Worm (Caenorhabditis elegans) whole organism, L1 larva: ENCODE data around the gene F13D12.5.

ENCODE experiments used
- C04F5.9 ChIP-seq: sonication (generic microtip); optimal IDR thresholded peaks from 2 replicates; lab custom pipeline; 2016; ENCODE audit warnings: missing genetic modification characterization, missing compliant biosample characterization
- C16A3.4 ChIP-seq: fragments of 150-350 bp; optimal IDR thresholded peaks from 2 replicates; lab custom pipeline; 2014; ENCODE audit warnings: missing biosample characterization, missing genetic modification characterization
- C34B4.2 ChIP-seq: sonication (generic microtip); optimal IDR thresholded peaks from 2 replicates; lab custom pipeline; 2017; ENCODE audit warnings: mild to moderate bottlenecking, missing genetic modification characterization, missing compliant biosample characterization
- F16B12.6 ChIP-seq: fragments of 150-350 bp; optimal IDR thresholded peaks from 2 replicates; lab custom pipeline; 2014; ENCODE audit warnings: missing biosample characterization, missing genetic modification characterization
- alr-1 ChIP-seq: fragments of 200-800 bp; sonication (Bioruptor generic); optimal IDR thresholded peaks from 2 replicates; lab custom pipeline; 2018; ENCODE audit warnings: borderline replicate concordance, mild to moderate bottlenecking, missing genetic modification characterization, missing compliant biosample characterization
- ama-1 ChIP-seq: fragments of 150-350 bp; optimal IDR thresholded peaks from 2 replicates; lab custom pipeline; 2014
- blmp-1 ChIP-seq: fragments of 150-350 bp; optimal IDR thresholded peaks from 2 replicates; lab custom pipeline; 2014; ENCODE audit warnings: missing biosample characterization, missing genetic modification characterization
- ceh-63 ChIP-seq: fragments of 200-800 bp; sonication (Bioruptor generic); optimal IDR thresholded peaks from 2 replicates; lab custom pipeline; 2018; ENCODE audit warnings: mild to moderate bottlenecking, missing genetic modification characterization, missing compliant biosample characterization
- ceh-8 ChIP-seq: fragments of 200-800 bp; sonication (Bioruptor generic); optimal IDR thresholded peaks from 2 replicates; lab custom pipeline; 2018; ENCODE audit warnings: mild to moderate bottlenecking, missing genetic modification characterization, moderate library complexity, missing compliant biosample characterization
- ceh-88 ChIP-seq: fragments of 200-800 bp; sonication (Bioruptor generic); IDR thresholded peaks from 2 replicates; pipeline ENCODE4 v1.3.6; 2022; ENCODE audit warnings: missing genetic modification characterization, missing compliant biosample characterization
- ceh-90 ChIP-seq: sonication (generic microtip); optimal IDR thresholded peaks from 2 replicates; lab custom pipeline; 2016; ENCODE audit warnings: missing genetic modification characterization, missing compliant biosample characterization
- efl-1 ChIP-seq, 4 experiments: fragments of 150-350 bp; optimal IDR thresholded peaks in 3 of 4; peaks in 1 of 4; 1 replicate in 1 of 4; 2 replicates in 3 of 4; lab custom pipeline; 2014; ENCODE audit warnings: missing biosample characterization in 2 of 4, missing genetic modification characterization in 2 of 4, missing genetic modification reagents in 2 of 4
- efl-3 ChIP-seq: fragments of 200-800 bp; sonication (Bioruptor generic); optimal IDR thresholded peaks from 2 replicates; lab custom pipeline; 2018; ENCODE audit warnings: mild to moderate bottlenecking, missing genetic modification characterization, missing compliant biosample characterization
- egl-27 ChIP-seq, 2 experiments: fragments of 150-350 bp in 1 of 2; sonication (generic microtip); optimal IDR thresholded peaks; 3 replicates each; lab custom pipeline; 2017 to 2018; ENCODE audit warnings: missing biosample characterization in 2 of 2, missing genetic modification characterization in 2 of 2, missing genetic modification reagents in 2 of 2
- elt-2 ChIP-seq: sonication (generic microtip); optimal IDR thresholded peaks from 2 replicates; lab custom pipeline; 2016; ENCODE audit warnings: missing genetic modification characterization, mild to moderate bottlenecking, inconsistent platforms, missing compliant biosample characterization, missing genetic modification reagents
- fkh-4 ChIP-seq: sonication (generic microtip); optimal IDR thresholded peaks from 2 replicates; lab custom pipeline; 2016; ENCODE audit warnings: missing compliant biosample characterization, missing genetic modification characterization, borderline replicate concordance
- fkh-8 ChIP-seq: sonication (generic microtip); optimal IDR thresholded peaks from 2 replicates; lab custom pipeline; 2016; ENCODE audit warnings: mild to moderate bottlenecking, missing genetic modification characterization, missing compliant biosample characterization
- fos-1 ChIP-seq: fragments of 150-350 bp; optimal IDR thresholded peaks from 2 replicates; lab custom pipeline; 2014; ENCODE audit warnings: missing biosample characterization, missing genetic modification characterization
- grh-1 ChIP-seq: fragments of 200-800 bp; sonication (Bioruptor generic); IDR thresholded peaks from 2 replicates; pipeline ENCODE4 v1.3.6; 2022; ENCODE audit warnings: missing genetic modification reagents, missing genetic modification characterization, missing compliant biosample characterization
- hlh-17 ChIP-seq: fragments of 200-800 bp; sonication (Bioruptor generic); optimal IDR thresholded peaks from 2 replicates; lab custom pipeline; 2018; ENCODE audit warnings: missing genetic modification characterization, mild to moderate bottlenecking, missing compliant biosample characterization, moderate library complexity, borderline replicate concordance
- hpl-2 ChIP-seq: fragments of 150-350 bp; optimal IDR thresholded peaks from 2 replicates; lab custom pipeline; 2014; ENCODE audit warnings: missing biosample characterization, missing genetic modification reagents, missing genetic modification characterization
- lin-13 ChIP-seq: fragments of 150-350 bp; optimal IDR thresholded peaks from 2 replicates; lab custom pipeline; 2014; ENCODE audit warnings: missing biosample characterization, missing genetic modification reagents, missing genetic modification characterization
- lin-14 ChIP-seq: fragments of 200-800 bp; sonication (Bioruptor generic); optimal IDR thresholded peaks from 2 replicates; lab custom pipeline; 2018; ENCODE audit warnings: mild to moderate bottlenecking, missing genetic modification characterization, moderate library complexity, missing compliant biosample characterization
- lin-15B ChIP-seq: fragments of 150-350 bp; sonication (generic microtip); optimal IDR thresholded peaks from 3 replicates; lab custom pipeline; 2014; ENCODE audit warnings: missing biosample characterization, missing genetic modification characterization
- lin-39 ChIP-seq: fragments of 150-350 bp; optimal IDR thresholded peaks from 2 replicates; lab custom pipeline; 2014; ENCODE audit warnings: missing biosample characterization, missing genetic modification reagents, missing genetic modification characterization
- lir-3 ChIP-seq: sonication (generic microtip); optimal IDR thresholded peaks from 2 replicates; lab custom pipeline; 2016; ENCODE audit warnings: mild to moderate bottlenecking, missing genetic modification characterization, moderate library complexity, missing compliant biosample characterization; ENCODE audit not compliant: poor library complexity
- lsy-2 ChIP-seq, 2 experiments: fragments of 150-350 bp; optimal IDR thresholded peaks; 2 replicates each; lab custom pipeline; 2014; ENCODE audit warnings: missing biosample characterization in 2 of 2, missing genetic modification characterization in 2 of 2
- mdl-1 ChIP-seq, 2 experiments: fragments of 150-350 bp; optimal IDR thresholded peaks; 2 replicates each; lab custom pipeline; 2014 to 2017; ENCODE audit warnings: missing biosample characterization in 2 of 2, missing genetic modification characterization in 2 of 2, inconsistent platforms in 1 of 2
- mep-1 ChIP-seq: fragments of 150-350 bp; optimal IDR thresholded peaks from 2 replicates; lab custom pipeline; 2014; ENCODE audit warnings: missing biosample characterization, missing genetic modification characterization
- nhr-12 ChIP-seq: sonication (generic microtip); optimal IDR thresholded peaks from 2 replicates; lab custom pipeline; 2017; ENCODE audit warnings: missing biosample characterization, missing genetic modification characterization
- nhr-237 ChIP-seq: fragments of 150-350 bp; optimal IDR thresholded peaks from 2 replicates; lab custom pipeline; 2014; ENCODE audit warnings: missing biosample characterization, missing genetic modification characterization
- nhr-28 ChIP-seq: fragments of 150-350 bp; optimal IDR thresholded peaks from 2 replicates; lab custom pipeline; 2014; ENCODE audit warnings: missing biosample characterization, missing genetic modification characterization
- nhr-47 ChIP-seq: sonication (generic microtip); optimal IDR thresholded peaks from 2 replicates; lab custom pipeline; 2016; ENCODE audit warnings: mild to moderate bottlenecking, missing genetic modification characterization, moderate library complexity, missing compliant biosample characterization
- nhr-71 ChIP-seq: sonication (generic microtip); optimal IDR thresholded peaks from 2 replicates; lab custom pipeline; 2016; ENCODE audit warnings: mild to moderate bottlenecking, missing genetic modification characterization, moderate library complexity, missing compliant biosample characterization
- nhr-77 ChIP-seq: fragments of 150-350 bp; optimal IDR thresholded peaks from 2 replicates; lab custom pipeline; 2014; ENCODE audit warnings: missing biosample characterization, missing genetic modification characterization
- nhr-84 ChIP-seq: sonication (generic microtip); optimal IDR thresholded peaks from 2 replicates; lab custom pipeline; 2017; ENCODE audit warnings: missing biosample characterization, missing genetic modification characterization
- nhr-90 ChIP-seq: sonication (generic microtip); optimal IDR thresholded peaks from 2 replicates; lab custom pipeline; 2016; ENCODE audit warnings: mild to moderate bottlenecking, missing genetic modification characterization, missing compliant biosample characterization; ENCODE audit not compliant: poor library complexity
- pag-3 ChIP-seq: sonication (generic microtip); optimal IDR thresholded peaks from 2 replicates; lab custom pipeline; 2017; ENCODE audit warnings: missing genetic modification characterization, mild to moderate bottlenecking, missing compliant biosample characterization, antibody characterized with exemption, borderline replicate concordance; ENCODE audit not compliant: insufficient read depth
- pax-3 ChIP-seq: fragments of 200-800 bp; sonication (Bioruptor generic); optimal IDR thresholded peaks from 2 replicates; lab custom pipeline; 2018; ENCODE audit warnings: mild to moderate bottlenecking, missing genetic modification characterization, moderate library complexity, missing compliant biosample characterization
- rnt-1 ChIP-seq: sonication (generic microtip); optimal IDR thresholded peaks from 2 replicates; lab custom pipeline; 2016; ENCODE audit warnings: mild to moderate bottlenecking, missing genetic modification characterization, moderate library complexity, missing compliant biosample characterization
- skn-1 ChIP-seq: fragments of 150-350 bp; optimal IDR thresholded peaks from 2 replicates; lab custom pipeline; 2014; ENCODE audit warnings: missing biosample characterization, missing genetic modification characterization
- snpc-4 ChIP-seq: fragments of 150-350 bp; optimal IDR thresholded peaks from 2 replicates; lab custom pipeline; 2014; ENCODE audit warnings: missing biosample characterization, missing genetic modification characterization
- sox-4 ChIP-seq: sonication (generic microtip); optimal IDR thresholded peaks from 2 replicates; lab custom pipeline; 2016; ENCODE audit warnings: missing genetic modification characterization, missing compliant biosample characterization
- unc-130 ChIP-seq: fragments of 150-350 bp; optimal IDR thresholded peaks from 2 replicates; lab custom pipeline; 2017; ENCODE audit warnings: missing biosample characterization, missing genetic modification characterization, inconsistent platforms
- unc-30 ChIP-seq: sonication (generic microtip); optimal IDR thresholded peaks from 2 replicates; lab custom pipeline; 2017; ENCODE audit warnings: missing biosample characterization, missing genetic modification characterization
- unc-86 ChIP-seq: sonication (generic microtip); optimal IDR thresholded peaks from 2 replicates; lab custom pipeline; 2016; ENCODE audit warnings: missing genetic modification characterization, missing compliant biosample characterization
- vab-15 ChIP-seq: sonication (generic microtip); optimal IDR thresholded peaks from 2 replicates; lab custom pipeline; 2017; ENCODE audit warnings: missing genotype, mild to moderate bottlenecking, missing genetic modification characterization, missing compliant biosample characterization
- xbp-1 ChIP-seq: sonication (generic microtip); optimal IDR thresholded peaks from 2 replicates; lab custom pipeline; 2016; ENCODE audit warnings: missing genetic modification characterization, missing compliant biosample characterization
- zag-1 ChIP-seq: fragments of 150-350 bp; optimal IDR thresholded peaks from 2 replicates; lab custom pipeline; 2014; ENCODE audit warnings: missing biosample characterization, missing genetic modification characterization
- zip-4 ChIP-seq: fragments of 200-800 bp; sonication (Bioruptor generic); optimal IDR thresholded peaks from 2 replicates; lab custom pipeline; 2018; ENCODE audit warnings: mild to moderate bottlenecking, missing genetic modification characterization, moderate library complexity, missing compliant biosample characterization
- ztf-4 ChIP-seq: fragments of 150-350 bp; optimal IDR thresholded peaks from 2 replicates; lab custom pipeline; 2014; ENCODE audit warnings: missing biosample characterization, missing genetic modification characterization

Gene F13D12.5

ce11 chrII:11749490-11750172, 23.0 kb downstream of the F13D12.5 start (continued):
- TF ChIP-seq mdl-1 (tag; optimal IDR thresholded peaks at IDR 0.05; lab: Kevin White, UChicago) (peak in 1 of 2 experiments; percentile 54), sox-4 (tag; lab: Kevin White, UChicago) (peak; percentile 30), blmp-1 (tag; lab: Kevin White, UChicago) (peak; percentile 38), ceh-90 (tag; lab: Kevin White, UChicago) (no peak), alr-1 (tag; lab: Kevin White, UChicago) (no peak), lsy-2 (tag; optimal IDR thresholded peaks at IDR 0.05; lab: Kevin White, UChicago) (peak; percentile 73 to 80), F16B12.6 (tag; lab: Kevin White, UChicago) (peak; percentile 25), hpl-2 (no peak), fkh-8 (tag; lab: Kevin White, UChicago) (peak; percentile 91), grh-1 (no peak), nhr-237 (tag; lab: Kevin White, UChicago) (no peak), zip-4 (no peak), nhr-77 (tag; lab: Kevin White, UChicago) (peak; percentile 89), nhr-12 (tag; lab: Kevin White, UChicago) (no peak), egl-27 (tag; optimal IDR thresholded peaks at IDR 0.05; lab: Kevin White, UChicago) (peak; percentile 49 to 64), nhr-90 (tag; lab: Kevin White, UChicago) (peak; percentile 56), skn-1 (tag; lab: Kevin White, UChicago) (peak; percentile 69), ceh-88 (peak; percentile 63; the same call in 1 of the 2 replicates), fos-1 (tag; lab: Kevin White, UChicago) (peak; percentile 33), lin-13 (peak; percentile 59), C16A3.4 (tag; lab: Kevin White, UChicago) (peak; percentile 75), rnt-1 (tag; lab: Kevin White, UChicago) (peak; percentile 45), efl-1 (optimal IDR thresholded peaks at IDR 0.05; lab: Kevin White, UChicago) (peak; percentile 64 to 80), efl-1 (GFP tag; optimal IDR thresholded peaks at IDR 0.05 in 1 of 2; lab: Kevin White, UChicago) (peak; percentile 8 to 94), lin-15B (peak; percentile 38), fkh-4 (tag; lab: Kevin White, UChicago) (peak; percentile 19), pag-3 (no peak), efl-3 (GFP tag; lab: Kevin White, UChicago) (no peak), lin-39 (tag; lab: Kevin White, UChicago) (peak; percentile 8), nhr-71 (tag; lab: Kevin White, UChicago) (peak; percentile 96), mep-1 (tag; lab: Kevin White, UChicago) (peak; percentile 31), unc-130 (tag; lab: Kevin White, UChicago) (peak; percentile 51), pax-3 (tag; lab: Kevin White, UChicago) (peak; percentile 59), ceh-63 (no peak), nhr-47 (peak; percentile 90), hlh-17 (GFP tag; lab: Kevin White, UChicago) (no peak), xbp-1 (tag; lab: Kevin White, UChicago) (peak; percentile 67), vab-15 (no peak), elt-2 (tag; lab: Kevin White, UChicago) (peak; percentile 53), C04F5.9 (tag; lab: Kevin White, UChicago) (no peak), zag-1 (tag; lab: Kevin White, UChicago) (no peak), nhr-84 (tag; lab: Kevin White, UChicago) (no peak), snpc-4 (tag; lab: Kevin White, UChicago) (peak; percentile 53), lir-3 (tag; lab: Kevin White, UChicago) (peak; percentile 52), nhr-28 (tag; lab: Kevin White, UChicago) (no peak), ztf-4 (tag; lab: Kevin White, UChicago) (peak; percentile 92), unc-30 (no peak), unc-86 (tag; lab: Kevin White, UChicago) (peak; percentile 93), C34B4.2 (tag; lab: Kevin White, UChicago) (no peak), lin-14 (peak; percentile 95), ama-1 (lab: Kevin White, UChicago) (peak; percentile 39), ceh-8 (GFP tag; lab: Kevin White, UChicago) (peak; percentile 56)
